Worm (Caenorhabditis elegans) whole organism, L3 larva: ENCODE measurements around the gene nhl-3.

Experiments used
- ZK546.5 ChIP-seq: sonication (generic microtip); optimal IDR thresholded peaks from 2 replicates; lab custom pipeline; 2017; ENCODE audit warnings: missing biosample characterization, missing genetic modification characterization
- aly-2 ChIP-seq: fragments of 150-350 bp; optimal IDR thresholded peaks from 2 replicates; lab custom pipeline; 2014; ENCODE audit warnings: missing biosample characterization, missing genetic modification characterization
- ama-1 ChIP-seq: fragments of 150-350 bp; optimal IDR thresholded peaks from 2 replicates; lab custom pipeline; 2018
- ceh-16 ChIP-seq: sonication (generic microtip); optimal IDR thresholded peaks from 2 replicates; lab custom pipeline; 2017; ENCODE audit warnings: missing biosample characterization, missing genetic modification characterization
- ceh-28 ChIP-seq: fragments of 150-350 bp; optimal IDR thresholded peaks from 2 replicates; lab custom pipeline; 2014; ENCODE audit warnings: missing biosample characterization, missing genetic modification reagents, missing genetic modification characterization
- ceh-9 ChIP-seq: sonication (generic microtip); optimal IDR thresholded peaks from 2 replicates; lab custom pipeline; 2018; ENCODE audit warnings: missing biosample characterization, missing genetic modification characterization
- egl-27 ChIP-seq: sonication (generic microtip); optimal IDR thresholded peaks from 4 replicates; lab custom pipeline; 2017; ENCODE audit warnings: missing biosample characterization, missing genetic modification reagents, missing genetic modification characterization
- egl-5 ChIP-seq: fragments of 150-350 bp; optimal IDR thresholded peaks from 2 replicates; lab custom pipeline; 2017; ENCODE audit warnings: missing biosample characterization, missing genetic modification reagents, missing genetic modification characterization, inconsistent platforms
- elt-1 ChIP-seq: fragments of 150-350 bp; optimal IDR thresholded peaks from 2 replicates; lab custom pipeline; 2014; ENCODE audit warnings: missing biosample characterization, missing genetic modification characterization
- fkh-10 ChIP-seq: sonication (generic microtip); optimal IDR thresholded peaks from 2 replicates; lab custom pipeline; 2017; ENCODE audit warnings: missing biosample characterization, missing genetic modification reagents, missing genetic modification characterization
- fkh-2 ChIP-seq: fragments of 150-350 bp; optimal IDR thresholded peaks from 2 replicates; lab custom pipeline; 2014; ENCODE audit warnings: missing biosample characterization, missing genetic modification reagents, missing genetic modification characterization
- hmg-11 ChIP-seq: sonication (generic microtip); optimal IDR thresholded peaks from 2 replicates; lab custom pipeline; 2016; ENCODE audit warnings: missing genetic modification characterization, missing compliant biosample characterization
- jun-1 ChIP-seq: fragments of 150-350 bp; optimal IDR thresholded peaks from 2 replicates; lab custom pipeline; 2014; ENCODE audit warnings: missing biosample characterization, missing genetic modification reagents, missing genetic modification characterization
- lin-39 ChIP-seq: fragments of 150-350 bp; optimal IDR thresholded peaks from 2 replicates; lab custom pipeline; 2018; ENCODE audit warnings: missing biosample characterization, missing genetic modification reagents, missing genetic modification characterization
- lsy-12 ChIP-seq: sonication (generic microtip); optimal IDR thresholded peaks from 2 replicates; lab custom pipeline; 2016; ENCODE audit warnings: mild to moderate bottlenecking, missing genetic modification characterization, missing compliant biosample characterization
- mdl-1 ChIP-seq: fragments of 150-350 bp; optimal IDR thresholded peaks from 2 replicates; lab custom pipeline; 2014; ENCODE audit warnings: missing biosample characterization, missing genetic modification characterization
- nfya-1 ChIP-seq: sonication (generic microtip); optimal IDR thresholded peaks from 2 replicates; lab custom pipeline; 2017; ENCODE audit warnings: missing genetic modification characterization, mild to moderate bottlenecking, missing compliant biosample characterization, antibody characterized with exemption, moderate library complexity; ENCODE audit not compliant: insufficient read depth
- nhr-12 ChIP-seq: fragments of 150-350 bp; optimal IDR thresholded peaks from 2 replicates; lab custom pipeline; 2014; ENCODE audit warnings: missing biosample characterization, missing genetic modification characterization
- nhr-23 ChIP-seq: fragments of 150-350 bp; optimal IDR thresholded peaks from 2 replicates; lab custom pipeline; 2014; ENCODE audit warnings: missing biosample characterization, missing genetic modification reagents, missing genetic modification characterization
- nhr-28 ChIP-seq: fragments of 150-350 bp; optimal IDR thresholded peaks from 2 replicates; lab custom pipeline; 2014; ENCODE audit warnings: missing biosample characterization, missing genetic modification characterization
- nhr-43 ChIP-seq: sonication (generic microtip); optimal IDR thresholded peaks from 2 replicates; lab custom pipeline; 2016; ENCODE audit warnings: mild to moderate bottlenecking, missing genetic modification characterization, missing compliant biosample characterization; ENCODE audit not compliant: poor library complexity, severe bottlenecking
- nhr-76 ChIP-seq: fragments of 150-350 bp; sonication (generic microtip); optimal IDR thresholded peaks from 5 replicates; lab custom pipeline; 2014; ENCODE audit warnings: missing biosample characterization, missing genetic modification characterization
- pha-4 ChIP-seq: fragments of 150-350 bp; optimal IDR thresholded peaks from 2 replicates; lab custom pipeline; 2014; ENCODE audit warnings: missing biosample characterization, missing genetic modification reagents, missing genetic modification characterization
- skn-1 ChIP-seq: fragments of 150-350 bp; optimal IDR thresholded peaks from 2 replicates; lab custom pipeline; 2014; ENCODE audit warnings: missing biosample characterization, missing genetic modification characterization
- tbx-2 ChIP-seq: sonication (generic microtip); optimal IDR thresholded peaks from 2 replicates; lab custom pipeline; 2016; ENCODE audit warnings: mild to moderate bottlenecking, missing genetic modification characterization, missing compliant biosample characterization
- unc-62 ChIP-seq: fragments of 150-350 bp; sonication (generic microtip); optimal IDR thresholded peaks from 4 replicates; lab custom pipeline; 2014; ENCODE audit warnings: missing biosample characterization, missing genetic modification reagents, missing genetic modification characterization
- zag-1 ChIP-seq: fragments of 150-350 bp; optimal IDR thresholded peaks from 2 replicates; lab custom pipeline; 2014; ENCODE audit warnings: missing biosample characterization, missing genetic modification characterization
- ztf-11 ChIP-seq: fragments of 150-350 bp; optimal IDR thresholded peaks from 2 replicates; lab custom pipeline; 2014; ENCODE audit warnings: missing biosample characterization, missing genetic modification characterization
- ztf-4 ChIP-seq: fragments of 150-350 bp; optimal IDR thresholded peaks from 2 replicates; lab custom pipeline; 2014; ENCODE audit warnings: missing biosample characterization, missing genetic modification characterization

The nhl-3 gene

ce11 chrII:572010-572409, 29.9 kb downstream of the nhl-3 start, which contains the start of gene mlt-8:
mlt-8 (minus strand) TSS chrII:572110.
- TF ChIP-seq pha-4 (no peak), ZK546.5 (tag; lab: Kevin White, UChicago) (no peak), jun-1 (tag; lab: Kevin White, UChicago) (no peak), ceh-16 (tag; lab: Kevin White, UChicago) (no peak), fkh-2 (no peak), aly-2 (tag; lab: Kevin White, UChicago) (no peak), skn-1 (tag; lab: Kevin White, UChicago) (no peak), hmg-11 (tag; lab: Kevin White, UChicago) (no peak), egl-5 (tag; lab: Kevin White, UChicago) (no peak), ztf-4 (tag; lab: Kevin White, UChicago) (no peak), unc-62 (no peak), fkh-10 (GFP tag; lab: Kevin White, UChicago) (no peak), lin-39 (tag; lab: Kevin White, UChicago) (no peak), ama-1 (lab: Kevin White, UChicago) (no peak), ztf-11 (tag; lab: Kevin White, UChicago) (no peak)

ce11 chrII:568776-569175, 33.1 kb downstream of the nhl-3 start, which contains the start of gene W08F4.5:
W08F4.5 (minus strand) TSS chrII:568876.
- TF ChIP-seq mdl-1 (tag; lab: Kevin White, UChicago) = no peak
- peak; percentile 40 for TF ChIP-seq ceh-28 (tag; lab: Kevin White, UChicago)
- peak; percentile 48 for TF ChIP-seq nhr-23 (tag; lab: Kevin White, UChicago)

ce11 chrII:556185-556584, 45.7 kb downstream of the nhl-3 start, which contains the start of the genes C09E8.1 and C09E8.6:
C09E8.1 (plus strand) TSS chrII:556485.
C09E8.6 (plus strand) TSS chrII:556497.
- no peak for TF ChIP-seq nhr-76 (tag; lab: Kevin White, UChicago)
- TF ChIP-seq fkh-10 (GFP tag; lab: Kevin White, UChicago) = no peak
- no peak for TF ChIP-seq elt-1 (tag; lab: Kevin White, UChicago)
- no peak for TF ChIP-seq pha-4
- TF ChIP-seq tbx-2 = no peak
- no peak for TF ChIP-seq lsy-12
- TF ChIP-seq aly-2 (tag; lab: Kevin White, UChicago) = no peak
- TF ChIP-seq ztf-4 (tag; lab: Kevin White, UChicago) = no peak
- no peak for TF ChIP-seq nhr-12 (tag; lab: Kevin White, UChicago)
- TF ChIP-seq nhr-23 (tag; lab: Kevin White, UChicago) = no peak

ce11 chrII:555371-555770, 46.5 kb downstream of the nhl-3 start:
- TF ChIP-seq hmg-11 (tag; lab: Kevin White, UChicago) (peak; percentile 30), egl-27 (tag; lab: Kevin White, UChicago) (no peak), fkh-2 (no peak), ceh-9 (tag; lab: Kevin White, UChicago) (no peak), nhr-76 (tag; lab: Kevin White, UChicago) (no peak), elt-1 (tag; lab: Kevin White, UChicago) (no peak), pha-4 (peak; percentile 44), zag-1 (no peak), ceh-28 (tag; lab: Kevin White, UChicago) (peak; percentile 67), nhr-28 (tag; lab: Kevin White, UChicago) (no peak), nfya-1 (no peak)

ce11 chrII:551245-551904, 50.5 kb downstream of the nhl-3 start, which contains the start of gene lips-7:
lips-7 (plus strand) TSS chrII:551854.
- no peak for TF ChIP-seq nhr-28 (tag; lab: Kevin White, UChicago)
- peak; percentile 40 for TF ChIP-seq lsy-12

- TF ChIP-seq zag-1 = no peak
- TF ChIP-seq ama-1 (lab: Kevin White, UChicago) = no peak
- TF ChIP-seq nhr-43 (tag; lab: Kevin White, UChicago) = peak; percentile 74
- no peak for TF ChIP-seq nfya-1
- no peak for TF ChIP-seq elt-1 (tag; lab: Kevin White, UChicago)
- TF ChIP-seq fkh-10 (GFP tag; lab: Kevin White, UChicago) = no peak
- no peak for TF ChIP-seq lsy-12
- TF ChIP-seq ceh-28 (tag; lab: Kevin White, UChicago) = no peak
- TF ChIP-seq, all 47 proteins: peak for 1
Measured at ce11 chrII:549501-549900, 52.4 kb downstream of the nhl-3 start.
